Worm (Caenorhabditis elegans): ENCODE results near the gene M05D6.3.

The M05D6.3 gene

DNA sequence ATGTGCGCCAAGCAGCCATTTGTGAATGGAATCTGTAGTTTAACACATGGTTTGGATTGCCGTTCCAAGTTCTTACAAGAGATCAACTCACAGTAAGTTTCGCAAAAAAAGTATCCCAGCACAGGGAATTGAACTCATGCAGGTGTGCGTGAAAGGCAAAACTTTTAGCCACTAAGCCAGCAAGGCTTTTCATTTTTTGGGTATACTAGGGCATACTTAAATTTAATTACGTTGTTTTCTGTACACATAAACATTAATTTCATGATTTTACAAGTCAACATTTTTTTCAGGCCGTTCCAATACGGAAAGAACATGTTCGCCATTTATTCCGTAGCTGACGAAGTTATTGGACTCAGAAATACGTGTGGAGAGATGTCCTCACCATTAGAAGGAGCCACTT is 34.1 kb upstream of the M05D6.3 start (continued):
- TF ChIP-seq lin-40 (tag; optimal IDR thresholded peaks at IDR 0.05), result no peak
- 0 out of 2 replicates have a peak, but pooled peaks have one; percentile 37 for TF ChIP-seq K11D2.4 (GFP tag; IDR thresholded peaks at IDR 0.05)
- peak; percentile 75 for TF ChIP-seq B0261.1 (tag; optimal IDR thresholded peaks at IDR 0.05)
- TF ChIP-seq somi-1 (GFP tag; optimal IDR thresholded peaks at IDR 0.05), result peak; percentile 46
- no peak for TF ChIP-seq nfya-2 (GFP tag; IDR thresholded peaks at IDR 0.05)
- TF ChIP-seq sea-2 (GFP tag; IDR thresholded peaks at IDR 0.05), result 0 out of 2 replicates have a peak, but pooled peaks have one; percentile 29
- peak; percentile 39 for TF ChIP-seq F22D6.2 (tag; optimal IDR thresholded peaks at IDR 0.05)
- peak; percentile 98 for TF ChIP-seq lin-26 (GFP tag; IDR thresholded peaks at IDR 0.05)
- TF ChIP-seq nhr-120 (GFP tag; IDR thresholded peaks at IDR 0.05), result peak; percentile 98
- peak; percentile 86; the same call in 1 of the 2 replicates for TF ChIP-seq ztf-25 (GFP tag; IDR thresholded peaks at IDR 0.05)
- TF ChIP-seq dpff-1 (tag; optimal IDR thresholded peaks at IDR 0.05), result peak; percentile 87
- TF ChIP-seq F57C9.4 (tag; optimal IDR thresholded peaks at IDR 0.05), result peak; percentile 75
- TF ChIP-seq lsl-1 (GFP tag; optimal IDR thresholded peaks at IDR 0.05), result peak; percentile 44
- no peak for TF ChIP-seq xnd-1 (tag; optimal IDR thresholded peaks at IDR 0.05)
- peak; percentile 41 for TF ChIP-seq tlf-1 (GFP tag; optimal IDR thresholded peaks at IDR 0.05)
- peak; percentile 61 for TF ChIP-seq chd-7 (tag; optimal IDR thresholded peaks at IDR 0.05)
- TF ChIP-seq ceh-27 (GFP tag; optimal IDR thresholded peaks at IDR 0.05), result peak; percentile 34
- no peak for TF ChIP-seq ccch-3 (GFP tag; optimal IDR thresholded peaks at IDR 0.05)
- peak; percentile 86 for TF ChIP-seq mxl-1 (tag; optimal IDR thresholded peaks at IDR 0.05)
- peak; percentile 74; the same call in 1 of the 2 replicates for TF ChIP-seq aptf-3 (GFP tag; IDR thresholded peaks at IDR 0.05)
- peak; percentile 14 for TF ChIP-seq nhr-80 (tag; optimal IDR thresholded peaks at IDR 0.05)
- peak; percentile 76 for TF ChIP-seq fkh-3 (tag; optimal IDR thresholded peaks at IDR 0.05)
- no peak for TF ChIP-seq B0019.2 (GFP tag; conservative IDR thresholded peaks at IDR 0.05)
- TF ChIP-seq lin-54 (GFP tag; optimal IDR thresholded peaks at IDR 0.05), result peak; percentile 66
- TF ChIP-seq hmg-20 (GFP tag; IDR thresholded peaks at IDR 0.05), result 0 out of 2 replicates have a peak, but pooled peaks have one; percentile 65
- TF ChIP-seq cebp-1 (GFP tag; IDR thresholded peaks at IDR 0.05), result no peak
- no peak for TF ChIP-seq cebp-1 (tag; optimal IDR thresholded peaks at IDR 0.05)

DNA sequence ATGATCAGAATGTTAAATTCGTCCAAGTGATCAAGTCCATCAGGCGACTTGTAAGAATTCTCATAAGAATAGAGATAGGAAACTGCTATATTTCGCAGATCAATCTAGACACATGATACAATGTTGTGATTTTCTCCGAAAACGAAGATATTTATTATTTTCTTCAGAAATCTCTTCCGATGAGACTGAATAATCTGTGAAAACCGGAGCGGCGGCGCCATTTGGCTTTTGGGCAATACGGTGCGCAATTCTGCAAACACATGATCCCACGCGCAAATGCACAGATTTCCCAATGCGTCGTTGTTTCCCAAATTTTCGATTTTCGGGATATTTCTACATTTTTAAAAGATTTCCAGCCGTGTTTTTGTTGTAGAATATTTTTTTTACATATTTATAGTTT is 33.4 kb upstream of the M05D6.3 start:
- TF ChIP-seq nhr-27 (tag; optimal IDR thresholded peaks at IDR 0.05) (no peak), D2030.7 (GFP tag; IDR thresholded peaks at IDR 0.05) (0 out of 2 replicates have a peak, but pooled peaks have one; percentile 17), snpc-4 (GFP tag; optimal IDR thresholded peaks at IDR 0.05) (no peak), snpc-4 (tag; optimal IDR thresholded peaks at IDR 0.05) (peak in 1 of 4 experiments; percentile 16), cebp-1 (GFP tag; IDR thresholded peaks at IDR 0.05) (peak; percentile 30; the same call in 1 of the 2 replicates), cebp-1 (tag; optimal IDR thresholded peaks at IDR 0.05) (peak; percentile 80), Y53F4B.3 (GFP tag; IDR thresholded peaks at IDR 0.05) (no peak), nfya-2 (GFP tag; IDR thresholded peaks at IDR 0.05) (no peak), mcd-1 (GFP tag; IDR thresholded peaks at IDR 0.05) (peak; percentile 49), dpl-1 (GFP tag; optimal IDR thresholded peaks at IDR 0.05) (peak; percentile 9), nfyb-1 (GFP tag; IDR thresholded peaks at IDR 0.05) (peak; percentile 17; the same call in 1 of the 2 replicates), repo-1 (tag; optimal IDR thresholded peaks at IDR 0.05) (no peak), ztf-18 (tag; optimal IDR thresholded peaks at IDR 0.05) (no peak), hsf-1 (GFP tag; IDR thresholded peaks at IDR 0.05) (0 out of 2 replicates have a peak, but pooled peaks have one; percentile 9), xnd-1 (tag; optimal IDR thresholded peaks at IDR 0.05) (peak; percentile 5), lin-40 (tag; optimal IDR thresholded peaks at IDR 0.05) (peak; percentile 27), ztf-26 (tag; optimal IDR thresholded peaks at IDR 0.05) (peak; percentile 2), tbp1 (GFP tag; optimal IDR thresholded peaks at IDR 0.05) (peak; percentile 38), lin-35 (GFP tag; optimal IDR thresholded peaks at IDR 0.05) (peak in 1 of 3 experiments; percentile 7), hmg-1.2 (GFP tag; IDR thresholded peaks at IDR 0.05) (peak; percentile 28; the same call in 1 of the 2 replicates), F23B12.7 (tag; optimal IDR thresholded peaks at IDR 0.05; ENCODE audit: insufficient read depth) (peak; percentile 48), madf-6 (GFP tag; IDR thresholded peaks at IDR 0.05) (peak; percentile 70; the same call in 1 of the 2 replicates), K11D2.4 (GFP tag; IDR thresholded peaks at IDR 0.05) (no peak), snpc-1.1 (tag; optimal IDR thresholded peaks at IDR 0.05; ENCODE audit: insufficient read depth) (peak; percentile 22), efl-1 (GFP tag; optimal IDR thresholded peaks at IDR 0.05) (peak; percentile 40), F33H1.4 (GFP tag; IDR thresholded peaks at IDR 0.05) (peak; percentile 42; the same call in 1 of the 2 replicates), ekl-4 (GFP tag; IDR thresholded peaks at IDR 0.05) (no peak), lin-54 (GFP tag; optimal IDR thresholded peaks at IDR 0.05) (peak; percentile 41)
